Fruit fly (Drosophila melanogaster) whole organism, embryonic: ENCODE data around the gene CG33233.

Experiments
- BEAF-32 ChIP-seq: fragments of 200-800 bp; sonication (Bioruptor generic); optimal IDR thresholded peaks from 3 replicates; lab custom pipeline; 2017; ENCODE audit warnings: missing biosample characterization, missing genetic modification characterization, mild to moderate bottlenecking, moderate library complexity, missing genetic modification reagents
- BtbVII ChIP-seq: fragments of 200-800 bp; sonication (Bioruptor generic); optimal IDR thresholded peaks from 3 replicates; lab custom pipeline; 2017; ENCODE audit warnings: missing biosample characterization, mild to moderate bottlenecking, missing genetic modification characterization
- C15 ChIP-seq: fragments of 200-800 bp; sonication (Bioruptor generic); IDR thresholded peaks from 3 replicates; pipeline ENCODE4 v1.3.6; 2022; ENCODE audit warnings: missing biosample characterization, missing genetic modification characterization
- CG1024 ChIP-seq: fragments of 200-800 bp; sonication (Bioruptor generic); IDR thresholded peaks from 2 replicates; pipeline ENCODE4 v1.3.6; 2022; ENCODE audit warnings: missing biosample characterization, missing genetic modification characterization
- CG10321 ChIP-seq: fragments of 200-800 bp; sonication (Bioruptor generic); IDR thresholded peaks from 2 replicates; pipeline ENCODE4 v1.3.6; 2022; ENCODE audit warnings: missing biosample characterization, missing genetic modification characterization
- CG10565 ChIP-seq: fragments of 200-800 bp; sonication (Bioruptor generic); optimal IDR thresholded peaks from 3 replicates; lab custom pipeline; 2016; ENCODE audit warnings: missing biosample characterization, mild to moderate bottlenecking, missing genetic modification characterization
- CG12299 ChIP-seq: fragments of 200-800 bp; sonication (Bioruptor generic); optimal IDR thresholded peaks from 2 replicates; lab custom pipeline; 2018; ENCODE audit warnings: missing biosample characterization, mild to moderate bottlenecking, missing genetic modification characterization
- CG12744 ChIP-seq: fragments of 200-800 bp; sonication (Bioruptor generic); optimal IDR thresholded peaks from 2 replicates; lab custom pipeline; 2016; ENCODE audit warnings: missing biosample characterization, missing genetic modification characterization
- CG13123 ChIP-seq: fragments of 200-800 bp; sonication (Bioruptor generic); optimal IDR thresholded peaks from 2 replicates; lab custom pipeline; 2016; ENCODE audit warnings: missing biosample characterization, missing genetic modification characterization
- CG14667 ChIP-seq: fragments of 200-800 bp; sonication (Bioruptor generic); IDR thresholded peaks from 2 replicates; pipeline ENCODE4 v1.3.6; 2022; ENCODE audit warnings: missing biosample characterization, missing genetic modification characterization
- CG15073 ChIP-seq: fragments of 200-800 bp; sonication (Bioruptor generic); optimal IDR thresholded peaks from 2 replicates; lab custom pipeline; 2016; ENCODE audit warnings: missing biosample characterization, missing genetic modification characterization
- CG16813 ChIP-seq: fragments of 200-800 bp; sonication (Bioruptor generic); IDR thresholded peaks from 3 replicates; pipeline ENCODE4 v1.3.6; 2022; ENCODE audit warnings: missing biosample characterization, missing genetic modification characterization; ENCODE audit not compliant: partially characterized antibody
- CG16815 ChIP-seq: fragments of 200-800 bp; sonication (Bioruptor generic); optimal IDR thresholded peaks from 3 replicates; lab custom pipeline; 2017; ENCODE audit warnings: missing biosample characterization, mild to moderate bottlenecking, missing genetic modification characterization
- CG17385 ChIP-seq: fragments of 200-800 bp; sonication (Bioruptor generic); optimal IDR thresholded peaks from 3 replicates; lab custom pipeline; 2018; ENCODE audit warnings: missing biosample characterization, mild to moderate bottlenecking, missing genetic modification characterization
- CG18011 ChIP-seq: fragments of 200-800 bp; sonication (Bioruptor generic); optimal IDR thresholded peaks from 2 replicates; lab custom pipeline; 2017; ENCODE audit warnings: missing biosample characterization, missing genetic modification characterization, mild to moderate bottlenecking, moderate library complexity, missing genotype
- CG2199 ChIP-seq: fragments of 200-800 bp; sonication (Bioruptor generic); IDR thresholded peaks from 3 replicates; pipeline ENCODE4 v1.3.6; 2022; ENCODE audit warnings: missing biosample characterization, missing genetic modification characterization
- CG42726 ChIP-seq: fragments of 200-800 bp; sonication (Bioruptor generic); IDR thresholded peaks from 2 replicates; pipeline ENCODE4 v1.3.6; 2022; ENCODE audit warnings: missing biosample characterization, missing genetic modification characterization; ENCODE audit not compliant: partially characterized antibody
- CG4282 ChIP-seq: fragments of 200-800 bp; sonication (Bioruptor generic); optimal IDR thresholded peaks from 2 replicates; lab custom pipeline; 2016; ENCODE audit warnings: missing biosample characterization, missing genetic modification characterization
- CG4854 ChIP-seq: fragments of 200-800 bp; sonication (Bioruptor generic); optimal IDR thresholded peaks from 2 replicates; lab custom pipeline; 2016; ENCODE audit warnings: missing biosample characterization, missing genetic modification characterization, inconsistent platforms
- CG8478 ChIP-seq: fragments of >200 bp; optimal IDR thresholded peaks from 2 replicates; lab custom pipeline; 2018
- Dll ChIP-seq: fragments of 200-800 bp; sonication (Bioruptor generic); IDR thresholded peaks from 4 replicates; pipeline ENCODE4 v1.3.6; 2022; ENCODE audit warnings: missing biosample characterization, missing genetic modification characterization; ENCODE audit not compliant: partially characterized antibody
- Ets97D ChIP-seq: fragments of 200-800 bp; sonication (Bioruptor generic); optimal IDR thresholded peaks from 3 replicates; lab custom pipeline; 2016; ENCODE audit warnings: missing biosample characterization, missing genetic modification characterization
- HLH3B ChIP-seq: fragments of 200-800 bp; sonication (Bioruptor generic); IDR thresholded peaks from 2 replicates; pipeline ENCODE4 v1.3.6; 2022; ENCODE audit warnings: missing biosample characterization, missing genetic modification characterization
- Hey ChIP-seq: fragments of 200-800 bp; sonication (Bioruptor generic); optimal IDR thresholded peaks from 3 replicates; lab custom pipeline; 2018; ENCODE audit warnings: missing biosample characterization, mild to moderate bottlenecking, missing genetic modification characterization
- Mrtf ChIP-seq: fragments of 200-800 bp; sonication (Bioruptor generic); IDR thresholded peaks from 3 replicates; pipeline ENCODE4 v1.3.6; 2022; ENCODE audit warnings: missing biosample characterization, missing genetic modification characterization
- Oli ChIP-seq: fragments of 200-800 bp; sonication (Bioruptor generic); optimal IDR thresholded peaks from 2 replicates; lab custom pipeline; 2018; ENCODE audit warnings: missing biosample characterization, mild to moderate bottlenecking, missing genetic modification characterization, moderate library complexity
- Rx ChIP-seq: fragments of 200-800 bp; sonication (Bioruptor generic); IDR thresholded peaks from 2 replicates; pipeline ENCODE4 v1.3.6; 2022; ENCODE audit warnings: missing biosample characterization, missing genetic modification characterization
- Sin3A ChIP-seq: fragments of >200 bp; optimal IDR thresholded peaks from 2 replicates; lab custom pipeline; 2018
- Sry-δ ChIP-seq: fragments of 200-800 bp; sonication (Bioruptor generic); optimal IDR thresholded peaks from 2 replicates; lab custom pipeline; 2016; ENCODE audit warnings: missing biosample characterization, missing genetic modification characterization
- Ssrp ChIP-seq: fragments of 200-800 bp; sonication (Bioruptor generic); optimal IDR thresholded peaks from 2 replicates; lab custom pipeline; 2018; ENCODE audit warnings: missing biosample characterization, mild to moderate bottlenecking, missing genetic modification characterization, moderate library complexity
- ac ChIP-seq: fragments of 200-800 bp; sonication (Bioruptor generic); optimal IDR thresholded peaks from 3 replicates; lab custom pipeline; 2017; ENCODE audit warnings: missing biosample characterization, mild to moderate bottlenecking, missing genetic modification characterization
- ato ChIP-seq: fragments of 200-800 bp; sonication (Bioruptor generic); IDR thresholded peaks from 2 replicates; pipeline ENCODE4 v1.3.6; 2022; ENCODE audit warnings: missing biosample characterization, missing genetic modification characterization; ENCODE audit not compliant: partially characterized antibody
- chif ChIP-seq, 2 experiments: fragments of 200-800 bp; sonication (Bioruptor generic); optimal IDR thresholded peaks; 3 replicates each; lab custom pipeline; 2016; ENCODE audit warnings: missing biosample characterization in 2 of 2, missing genetic modification characterization in 2 of 2
- chn ChIP-seq: fragments of 200-800 bp; sonication (Bioruptor generic); optimal IDR thresholded peaks from 2 replicates; lab custom pipeline; 2016; ENCODE audit warnings: missing biosample characterization, missing genetic modification characterization
- crp ChIP-seq, 2 experiments: fragments of 200-800 bp; sonication (Bioruptor generic); optimal IDR thresholded peaks; 2 replicates in 1 of 2; 3 replicates in 1 of 2; lab custom pipeline; 2017; ENCODE audit warnings: missing biosample characterization in 2 of 2, missing genetic modification characterization in 2 of 2, mild to moderate bottlenecking in 1 of 2, moderate library complexity in 1 of 2
- en ChIP-seq: fragments of 200-800 bp; sonication (Bioruptor generic); optimal IDR thresholded peaks from 2 replicates; lab custom pipeline; 2016; ENCODE audit warnings: missing biosample characterization, missing genetic modification characterization
- insv ChIP-seq, 2 experiments: fragments of 200-800 bp; sonication (Bioruptor generic); optimal IDR thresholded peaks; 3 replicates each; lab custom pipeline; 2016 to 2018; ENCODE audit warnings: missing biosample characterization in 2 of 2, missing genetic modification characterization in 2 of 2
- kah ChIP-seq: fragments of 200-800 bp; sonication (Bioruptor generic); optimal IDR thresholded peaks from 2 replicates; lab custom pipeline; 2018; ENCODE audit warnings: missing biosample characterization, mild to moderate bottlenecking, missing genetic modification characterization
- lola ChIP-seq, 3 experiments: fragments of >200 bp in 2 of 3; fragments of 200-800 bp in 1 of 3; sonication (Bioruptor generic) in 1 of 3; optimal IDR thresholded peaks; 2 replicates each; lab custom pipeline; 2017 to 2019; ENCODE audit warnings: missing biosample characterization in 3 of 3, missing genetic modification characterization in 3 of 3, mild to moderate bottlenecking in 1 of 3, moderate library complexity in 1 of 3
- mam ChIP-seq: fragments of 200-800 bp; sonication (Bioruptor generic); optimal IDR thresholded peaks from 3 replicates; lab custom pipeline; 2016; ENCODE audit warnings: missing biosample characterization, missing genetic modification characterization
- nerfin-1 ChIP-seq: fragments of 200-800 bp; sonication (Bioruptor generic); optimal IDR thresholded peaks from 3 replicates; lab custom pipeline; 2019; ENCODE audit warnings: missing biosample characterization, mild to moderate bottlenecking, missing genetic modification characterization, moderate library complexity
- nmo ChIP-seq: fragments of 200-800 bp; sonication (Bioruptor generic); optimal IDR thresholded peaks from 2 replicates; lab custom pipeline; 2018; ENCODE audit warnings: missing biosample characterization, mild to moderate bottlenecking, missing genetic modification characterization, moderate library complexity
- oc ChIP-seq: fragments of 200-800 bp; sonication (Bioruptor generic); optimal IDR thresholded peaks from 2 replicates; lab custom pipeline; 2018; ENCODE audit warnings: missing biosample characterization, mild to moderate bottlenecking, missing genetic modification characterization, moderate library complexity
- phol ChIP-seq: fragments of 200-800 bp; sonication (Bioruptor generic); optimal IDR thresholded peaks from 3 replicates; lab custom pipeline; 2018; ENCODE audit warnings: missing biosample characterization, mild to moderate bottlenecking, missing genetic modification characterization, moderate library complexity
- salm ChIP-seq: fragments of 200-800 bp; sonication (Bioruptor generic); optimal IDR thresholded peaks from 2 replicates; lab custom pipeline; 2018; ENCODE audit warnings: missing biosample characterization, mild to moderate bottlenecking, missing genetic modification characterization
- sens ChIP-seq: fragments of 200-800 bp; sonication (Bioruptor generic); peaks from one replicate; lab custom pipeline; 2016; ENCODE audit warnings: missing biosample characterization, missing genetic modification characterization
- seq ChIP-seq: fragments of 200-800 bp; sonication (Bioruptor generic); IDR thresholded peaks from 2 replicates; pipeline ENCODE4 v1.3.6; 2022; ENCODE audit warnings: missing biosample characterization, missing genetic modification characterization
- tio ChIP-seq: fragments of 200-800 bp; sonication (Bioruptor generic); optimal IDR thresholded peaks from 2 replicates; lab custom pipeline; 2017; ENCODE audit warnings: missing biosample characterization, missing genetic modification characterization, inconsistent platforms
- tup ChIP-seq: fragments of 200-800 bp; sonication (Bioruptor generic); optimal IDR thresholded peaks from 2 replicates; lab custom pipeline; 2016; ENCODE audit warnings: missing biosample characterization, mild to moderate bottlenecking, missing genetic modification characterization, moderate library complexity
- wor ChIP-seq: fragments of 200-800 bp; sonication (Bioruptor generic); IDR thresholded peaks from 2 replicates; pipeline ENCODE4 v1.3.6; 2022; ENCODE audit warnings: missing biosample characterization, missing genetic modification characterization
- zen2 ChIP-seq: fragments of 200-800 bp; sonication (Bioruptor generic); IDR thresholded peaks from 3 replicates; pipeline ENCODE4 v1.3.6; 2022; ENCODE audit warnings: missing biosample characterization, missing genetic modification characterization; ENCODE audit not compliant: partially characterized antibody

The CG33233 gene

DNA sequence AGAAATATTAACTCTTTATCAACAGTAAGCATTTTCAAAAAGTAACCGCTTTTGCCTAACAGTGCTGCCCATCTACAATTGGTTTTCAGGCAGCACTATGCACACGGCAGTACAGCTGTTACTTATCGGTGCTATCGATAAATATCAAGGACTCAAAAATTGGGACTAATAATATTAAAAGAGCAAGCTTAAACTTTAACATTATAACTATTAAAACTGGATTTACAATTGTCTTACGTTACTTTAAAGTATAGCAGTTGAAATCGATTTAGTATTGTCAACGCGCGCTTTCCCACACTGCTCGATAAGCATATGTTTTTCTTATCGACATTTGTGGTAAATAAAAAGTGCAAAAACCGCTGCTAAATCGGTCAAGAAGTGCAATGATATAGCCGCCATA is 28.0 kb upstream of the CG33233 start, which contains the start of the genes CG42245 and MEP-1 (continued):
- TF ChIP-seq CG12299 (tag; lab: Kevin White, UChicago) (peak; percentile 10), sens (GFP tag; lab: Kevin White, UChicago) (peak; percentile 92), CG8478 (no peak), oc (tag; lab: Kevin White, UChicago) (no peak), HLH3B (GFP tag; lab: Robert Waterston, UW) (no peak), CG10565 (GFP tag; lab: Kevin White, UChicago) (no peak), CG14667 (GFP tag; lab: Robert Waterston, UW) (no peak), CG1024 (no peak), chif (GFP tag; optimal IDR thresholded peaks at IDR 0.05; lab: Kevin White, UChicago) (peak; percentile 12 to 28), Ssrp (tag; lab: Kevin White, UChicago) (peak; percentile 16), Sin3A (lab: Kevin White, UChicago) (peak; percentile 53), CG13123 (GFP tag; lab: Kevin White, UChicago) (peak; percentile 2), Rx (0 out of 2 replicates have a peak, but pooled peaks have one; percentile 13), CG10321 (GFP tag; lab: Robert Waterston, UW) (no peak), ato (GFP tag; lab: Robert Waterston, UW) (no peak; the same call in 1 of the 2 replicates), zen2 (GFP tag; lab: Robert Waterston, UW) (no peak; the same call in 2 of the 3 replicates), CG42726 (no peak), CG18011 (peak; percentile 29), insv (GFP tag; optimal IDR thresholded peaks at IDR 0.05; lab: Kevin White, UChicago) (peak in 1 of 2 experiments; percentile 34), BtbVII (no peak), CG12744 (GFP tag; lab: Kevin White, UChicago) (peak; percentile 7), CG4282 (no peak), CG16813 (peak; percentile 62), kah (GFP tag; lab: Kevin White, UChicago) (no peak), BEAF-32 (GFP tag; lab: Kevin White, UChicago) (peak; percentile 67), chn (GFP tag; lab: Kevin White, UChicago) (peak; percentile 71), CG16815 (GFP tag; lab: Kevin White, UChicago) (no peak), ac (GFP tag; lab: Kevin White, UChicago) (no peak), tup (GFP tag; lab: Kevin White, UChicago) (peak; percentile 52), mam (peak; percentile 34), CG4854 (GFP tag; lab: Kevin White, UChicago) (peak; percentile 52), lola (GFP tag; optimal IDR thresholded peaks at IDR 0.05; lab: Kevin White, UChicago) (peak in 1 of 3 experiments; percentile 32), Ets97D (GFP tag; lab: Kevin White, UChicago) (peak; percentile 88), Hey (no peak), CG2199 (GFP tag; lab: Robert Waterston, UW) (no peak), tio (GFP tag; lab: Kevin White, UChicago) (no peak), nerfin-1 (peak; percentile 24), CG17385 (GFP tag; lab: Kevin White, UChicago) (peak; percentile 36), Oli (tag; lab: Kevin White, UChicago) (peak; percentile 43), seq (GFP tag; lab: Robert Waterston, UW) (peak; percentile 8; the same call in 1 of the 2 replicates), Dll (GFP tag; lab: Robert Waterston, UW) (peak; percentile 75; the same call in 3 of the 4 replicates), CG15073 (GFP tag; lab: Kevin White, UChicago) (no peak), crp (GFP tag; optimal IDR thresholded peaks at IDR 0.05; lab: Kevin White, UChicago) (peak; percentile 91 to 96), phol (tag; lab: Kevin White, UChicago) (peak; percentile 55), C15 (GFP tag; lab: Robert Waterston, UW) (no peak), en (GFP tag; lab: Kevin White, UChicago) (no peak), nmo (GFP tag; lab: Kevin White, UChicago) (peak; percentile 62), wor (GFP tag; lab: Robert Waterston, UW) (no peak), Mrtf (no peak), salm (tag; lab: Kevin White, UChicago) (no peak), Sry-δ (peak; percentile 70)
